Fruit fly (Drosophila melanogaster) whole organism, prepupa: ENCODE data around the gene Cyp4ac1.

Experiments
- Blimp-1 ChIP-seq: fragments of 200-800 bp; sonication (Bioruptor generic); optimal IDR thresholded peaks from 3 replicates; lab custom pipeline; 2017; ENCODE audit warnings: missing biosample characterization, missing genetic modification characterization, mild to moderate bottlenecking, moderate library complexity, missing genetic modification reagents
- CG10669 ChIP-seq: fragments of 200-800 bp; sonication (Bioruptor generic); optimal IDR thresholded peaks from 3 replicates; lab custom pipeline; 2018; ENCODE audit warnings: missing biosample characterization, mild to moderate bottlenecking, missing genetic modification characterization, moderate library complexity
- CG11294 ChIP-seq: fragments of 200-800 bp; sonication (Bioruptor generic); IDR thresholded peaks from 2 replicates; pipeline ENCODE4 v1.3.6; 2022; ENCODE audit warnings: missing biosample characterization, missing genetic modification characterization
- CG11762 ChIP-seq: fragments of 200-800 bp; sonication (Bioruptor generic); optimal IDR thresholded peaks from 3 replicates; lab custom pipeline; 2016; ENCODE audit warnings: missing biosample characterization, missing genetic modification characterization; ENCODE audit not compliant: insufficient read depth
- CG15336 ChIP-seq: fragments of 200-800 bp; sonication (Bioruptor generic); IDR thresholded peaks from 2 replicates; pipeline ENCODE4 v1.3.6; 2022; ENCODE audit warnings: missing biosample characterization, missing genetic modification characterization
- CG1621 ChIP-seq: fragments of 200-800 bp; sonication (Bioruptor generic); optimal IDR thresholded peaks from 3 replicates; lab custom pipeline; 2018; ENCODE audit warnings: missing biosample characterization, mild to moderate bottlenecking, missing genetic modification characterization
- CG3032 ChIP-seq: fragments of 200-800 bp; optimal IDR thresholded peaks from 2 replicates; lab custom pipeline; 2019; ENCODE audit warnings: missing biosample characterization, mild to moderate bottlenecking, missing genetic modification characterization, moderate library complexity
- CG32006 ChIP-seq: fragments of 200-800 bp; sonication (Bioruptor generic); optimal IDR thresholded peaks from 3 replicates; lab custom pipeline; 2017; ENCODE audit warnings: missing biosample characterization, mild to moderate bottlenecking, missing genetic modification characterization
- CG34406 ChIP-seq: fragments of 200-800 bp; sonication (Bioruptor generic); optimal IDR thresholded peaks from 3 replicates; lab custom pipeline; 2016; ENCODE audit warnings: missing biosample characterization, missing genetic modification characterization
- CG6163 ChIP-seq: fragments of 200-800 bp; sonication (Bioruptor generic); IDR thresholded peaks from 3 replicates; pipeline ENCODE4 v1.3.6; 2022; ENCODE audit warnings: missing biosample characterization, missing genetic modification characterization
- CG6276 ChIP-seq: fragments of 200-800 bp; sonication (Bioruptor generic); optimal IDR thresholded peaks from 2 replicates; lab custom pipeline; 2017; ENCODE audit warnings: missing biosample characterization, mild to moderate bottlenecking, missing genetic modification characterization
- CG6808 ChIP-seq: fragments of 200-800 bp; sonication (Bioruptor generic); optimal IDR thresholded peaks from 3 replicates; lab custom pipeline; 2017; ENCODE audit warnings: missing biosample characterization, missing genetic modification characterization, mild to moderate bottlenecking, moderate library complexity, missing genetic modification reagents
- CG6854 ChIP-seq: fragments of 200-800 bp; sonication (Bioruptor generic); optimal IDR thresholded peaks from 2 replicates; lab custom pipeline; 2017; ENCODE audit warnings: missing biosample characterization, mild to moderate bottlenecking, missing genetic modification characterization
- CG7368 ChIP-seq: fragments of 200-800 bp; sonication (Bioruptor generic); optimal IDR thresholded peaks from 3 replicates; lab custom pipeline; 2016; ENCODE audit warnings: missing biosample characterization, missing genetic modification characterization
- CG8119 ChIP-seq: fragments of 200-800 bp; sonication (Bioruptor generic); IDR thresholded peaks from 3 replicates; pipeline ENCODE4 v1.3.6; 2022; ENCODE audit warnings: missing biosample characterization, missing genetic modification characterization
- CG8319 ChIP-seq: fragments of 200-800 bp; sonication (Bioruptor generic); optimal IDR thresholded peaks from 3 replicates; lab custom pipeline; 2016; ENCODE audit warnings: missing biosample characterization, missing genetic modification characterization
- CG8632 ChIP-seq: fragments of 200-800 bp; sonication (Bioruptor generic); optimal IDR thresholded peaks from 3 replicates; lab custom pipeline; 2016; ENCODE audit warnings: missing biosample characterization, missing genetic modification characterization
- CG9139 ChIP-seq: fragments of 200-800 bp; sonication (Bioruptor generic); optimal IDR thresholded peaks from 3 replicates; lab custom pipeline; 2017; ENCODE audit warnings: missing biosample characterization, mild to moderate bottlenecking, missing genetic modification characterization
- Eip78C ChIP-seq: fragments of 200-800 bp; sonication (Bioruptor generic); peaks from one replicate; lab custom pipeline; 2016; ENCODE audit warnings: missing biosample characterization, missing genetic modification characterization
- Ets21C ChIP-seq: fragments of 200-800 bp; sonication (Bioruptor generic); optimal IDR thresholded peaks from 3 replicates; lab custom pipeline; 2016; ENCODE audit warnings: missing biosample characterization, missing genetic modification characterization
- Ets96B ChIP-seq: fragments of 200-800 bp; optimal IDR thresholded peaks from 2 replicates; lab custom pipeline; 2019; ENCODE audit warnings: missing biosample characterization, mild to moderate bottlenecking, missing genetic modification characterization, moderate library complexity
- Gug ChIP-seq: fragments of 200-800 bp; sonication (Bioruptor generic); IDR thresholded peaks from 2 replicates; pipeline ENCODE4 v1.3.6; 2022; ENCODE audit warnings: missing biosample characterization, missing genetic modification characterization
- Hr39 ChIP-seq: fragments of 200-800 bp; sonication (Bioruptor generic); optimal IDR thresholded peaks from 2 replicates; lab custom pipeline; 2016; ENCODE audit warnings: missing biosample characterization, missing genetic modification characterization
- Hr4 ChIP-seq: fragments of 200-800 bp; sonication (Bioruptor generic); optimal IDR thresholded peaks from 3 replicates; lab custom pipeline; 2016; ENCODE audit warnings: missing biosample characterization, missing genetic modification characterization
- Lpt ChIP-seq: fragments of 200-800 bp; sonication (Bioruptor generic); optimal IDR thresholded peaks from 3 replicates; lab custom pipeline; 2016; ENCODE audit warnings: missing biosample characterization, missing genetic modification characterization
- Smox ChIP-seq: fragments of 200-800 bp; sonication (Bioruptor generic); optimal IDR thresholded peaks from 3 replicates; lab custom pipeline; 2016; ENCODE audit warnings: missing biosample characterization, missing genetic modification characterization
- Sox102F ChIP-seq: fragments of 200-800 bp; sonication (Bioruptor generic); optimal IDR thresholded peaks from 2 replicates; lab custom pipeline; 2016; ENCODE audit warnings: missing biosample characterization, mild to moderate bottlenecking, missing genetic modification characterization
- Sox14 ChIP-seq: fragments of 200-800 bp; sonication (Bioruptor generic); optimal IDR thresholded peaks from 3 replicates; lab custom pipeline; 2016; ENCODE audit warnings: missing biosample characterization, missing genetic modification characterization
- cyc ChIP-seq: fragments of 200-800 bp; sonication (Bioruptor generic); optimal IDR thresholded peaks from 3 replicates; lab custom pipeline; 2016; ENCODE audit warnings: missing biosample characterization, missing genetic modification characterization
- eg ChIP-seq: fragments of 200-800 bp; sonication (Bioruptor generic); IDR thresholded peaks from 3 replicates; pipeline ENCODE4 v1.3.6; 2022; ENCODE audit warnings: missing biosample characterization, missing genetic modification characterization
- esn ChIP-seq: fragments of 200-800 bp; sonication (Bioruptor generic); optimal IDR thresholded peaks from 2 replicates; lab custom pipeline; 2016; ENCODE audit warnings: missing biosample characterization, mild to moderate bottlenecking, missing genetic modification characterization, moderate library complexity
- fd59A ChIP-seq: fragments of 200-800 bp; sonication (Bioruptor generic); optimal IDR thresholded peaks from 2 replicates; lab custom pipeline; 2017; ENCODE audit warnings: missing biosample characterization, mild to moderate bottlenecking, missing genetic modification characterization, missing genetic modification reagents
- fkh ChIP-seq: fragments of 200-800 bp; sonication (Bioruptor generic); optimal IDR thresholded peaks from 3 replicates; lab custom pipeline; 2017; ENCODE audit warnings: missing biosample characterization, mild to moderate bottlenecking, missing genetic modification characterization, moderate library complexity
- lz ChIP-seq: fragments of 200-800 bp; sonication (Bioruptor generic); optimal IDR thresholded peaks from 3 replicates; lab custom pipeline; 2016; ENCODE audit warnings: missing biosample characterization, missing genetic modification characterization
- net ChIP-seq: fragments of 200-800 bp; sonication (Bioruptor generic); optimal IDR thresholded peaks from 3 replicates; lab custom pipeline; 2016; ENCODE audit warnings: missing biosample characterization, missing genetic modification characterization
- pdm3 ChIP-seq: fragments of 200-800 bp; sonication (Bioruptor generic); optimal IDR thresholded peaks from 3 replicates; lab custom pipeline; 2016; ENCODE audit warnings: missing biosample characterization, missing genetic modification characterization
- ss ChIP-seq, 2 experiments: fragments of 200-800 bp; sonication (Bioruptor generic); optimal IDR thresholded peaks; 2 replicates in 1 of 2; 3 replicates in 1 of 2; lab custom pipeline; 2017 to 2018; ENCODE audit warnings: mild to moderate bottlenecking in 2 of 2, missing biosample characterization in 2 of 2, missing genetic modification characterization in 2 of 2, moderate library complexity in 1 of 2
- svp ChIP-seq: fragments of 200-800 bp; sonication (Bioruptor generic); peaks from one replicate; lab custom pipeline; 2016; ENCODE audit warnings: missing biosample characterization, missing genetic modification characterization
- topi ChIP-seq: fragments of 200-800 bp; sonication (Bioruptor generic); optimal IDR thresholded peaks from 3 replicates; lab custom pipeline; 2016; ENCODE audit warnings: missing biosample characterization, missing genetic modification characterization

Gene Cyp4ac1

dm6 chr2L:5231437-5231836 is 32.4 kb upstream of the Cyp4ac1 start (continued):
- TF ChIP-seq CG3032 (tag; lab: Kevin White, UChicago), result no peak
- TF ChIP-seq eg (GFP tag; lab: Robert Waterston, UW), result 0 out of 3 replicates have a peak, but pooled peaks have one; percentile 25
- no peak for TF ChIP-seq Lpt (GFP tag; lab: Kevin White, UChicago)
- TF ChIP-seq CG7368 (GFP tag; lab: Kevin White, UChicago), result no peak
- 0 out of 2 replicates have a peak, but pooled peaks have one; percentile 19 for TF ChIP-seq CG15336 (GFP tag; lab: Robert Waterston, UW)
- no peak for TF ChIP-seq CG8319
- peak; percentile 38 for TF ChIP-seq CG34406 (GFP tag; lab: Kevin White, UChicago)
- TF ChIP-seq Hr4 (GFP tag; lab: Kevin White, UChicago), result no peak
- TF ChIP-seq CG32006, result peak; percentile 3
- no peak for TF ChIP-seq ss (GFP tag; optimal IDR thresholded peaks at IDR 0.05; lab: Kevin White, UChicago)
- TF ChIP-seq CG11294 (GFP tag; lab: Robert Waterston, UW), result no peak
- peak; percentile 66 for TF ChIP-seq topi (GFP tag; lab: Kevin White, UChicago)
- TF ChIP-seq Ets21C, result peak; percentile 28
- TF ChIP-seq, all 60 proteins: peak for 31

dm6 chr2L:5232175-5232574 is 31.6 kb upstream of the Cyp4ac1 start:
- peak; percentile 57 for TF ChIP-seq Eip78C (GFP tag; lab: Kevin White, UChicago)
- TF ChIP-seq net (GFP tag; lab: Kevin White, UChicago), result peak; percentile 14
- TF ChIP-seq CG1621 (tag; lab: Kevin White, UChicago), result peak; percentile 21
- no peak for TF ChIP-seq esn (GFP tag; lab: Kevin White, UChicago)
- no peak for TF ChIP-seq Ets96B (tag; lab: Kevin White, UChicago)
- TF ChIP-seq CG6163 (GFP tag; lab: Robert Waterston, UW), result 0 out of 3 replicates have a peak, but pooled peaks have one; percentile 29

- TF ChIP-seq fkh (GFP tag; lab: Kevin White, UChicago) (peak; percentile 77), Sox102F (no peak)
- TF ChIP-seq, all 60 proteins: peak for 1
Measured at dm6 chr2L:5232967-5233909, 30.6 kb upstream of the Cyp4ac1 start.

- TF ChIP-seq pdm3 (GFP tag; lab: Kevin White, UChicago), result no peak
- peak; percentile 2 for TF ChIP-seq CG6808 (GFP tag; lab: Kevin White, UChicago)
- peak; percentile 19 for TF ChIP-seq fkh (GFP tag; lab: Kevin White, UChicago)
- TF ChIP-seq ss (GFP tag; optimal IDR thresholded peaks at IDR 0.05; lab: Kevin White, UChicago), result peak; percentile 29 to 42
- TF ChIP-seq Smox, result no peak
Measured at dm6 chr2L:5234714-5235298, 29.0 kb upstream of the Cyp4ac1 start.

dm6 chr2L:5236346-5236809 is 27.4 kb upstream of the Cyp4ac1 start:
- TF ChIP-seq CG9139 (peak; percentile 46), Blimp-1 (GFP tag; lab: Kevin White, UChicago) (no peak), lz (GFP tag; lab: Kevin White, UChicago) (no peak), fkh (GFP tag; lab: Kevin White, UChicago) (no peak), CG10669 (GFP tag; lab: Kevin White, UChicago) (peak; percentile 2), svp (GFP tag; lab: Kevin White, UChicago) (no peak), Lpt (GFP tag; lab: Kevin White, UChicago) (no peak), CG11762 (no peak), Smox (no peak), CG8632 (GFP tag; lab: Kevin White, UChicago) (no peak), net (GFP tag; lab: Kevin White, UChicago) (peak; percentile 4), cyc (GFP tag; lab: Kevin White, UChicago) (no peak), CG6854 (GFP tag; lab: Kevin White, UChicago) (no peak), Sox102F (no peak), Gug (GFP tag; lab: Robert Waterston, UW) (no peak), Sox14 (no peak), CG8119 (GFP tag; lab: Robert Waterston, UW) (peak; percentile 32; the same call in 1 of the 3 replicates), CG1621 (tag; lab: Kevin White, UChicago) (peak; percentile 66), fd59A (GFP tag; lab: Kevin White, UChicago) (no peak), Hr39 (no peak), CG32006 (peak; percentile 3), Ets96B (tag; lab: Kevin White, UChicago) (no peak), CG6276 (no peak), CG7368 (GFP tag; lab: Kevin White, UChicago) (no peak)
